In the genomic region with DNA sequence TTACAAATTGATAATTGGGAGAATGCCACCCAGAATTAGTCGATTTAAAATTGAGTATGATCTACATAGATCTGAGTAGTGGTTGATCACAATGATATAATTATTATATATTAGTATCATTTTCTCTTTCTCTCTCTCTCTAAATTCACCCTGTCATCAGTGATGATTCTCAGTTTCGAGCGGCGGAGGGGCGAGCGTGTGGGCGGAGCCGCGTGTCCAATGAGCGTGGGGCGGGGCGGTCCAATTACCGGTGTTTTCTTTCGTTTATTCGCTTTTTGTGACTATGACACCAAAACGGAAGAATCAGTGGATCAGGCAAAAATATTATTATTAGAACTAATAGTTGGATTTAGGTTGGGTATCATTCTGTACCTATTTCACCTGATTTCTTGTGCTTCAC, we compare ENCODE assay signal across 6 worm cellular contexts.
TF ChIP-seq lines count a peak whose summit lies in the region.

No protein-coding gene starts in this region.

TF ChIP-seq in whole organism, L1 larva, 84 proteins besides CTCF, POLR2A, EP300 and RAD21:
- TF ChIP-seq nhr-90 (tag; optimal IDR thresholded peaks at IDR 0.05; lab: Kevin White, UChicago; ENCODE audit: poor library complexity) (peak; percentile 1), sptf-1 (tag; optimal IDR thresholded peaks at IDR 0.05; lab: Kevin White, UChicago) (no peak), rnt-1 (tag; optimal IDR thresholded peaks at IDR 0.05; lab: Kevin White, UChicago) (peak; percentile 14), fos-1 (tag; optimal IDR thresholded peaks at IDR 0.05; lab: Kevin White, UChicago) (no peak), zag-1 (tag; optimal IDR thresholded peaks at IDR 0.05; lab: Kevin White, UChicago) (no peak), tbx-2 (tag; optimal IDR thresholded peaks at IDR 0.05; lab: Kevin White, UChicago) (peak; percentile 6), unc-130 (tag; optimal IDR thresholded peaks at IDR 0.05; lab: Kevin White, UChicago) (peak; percentile 32), nhr-85 (tag; lab: Kevin White, UChicago) (peak; percentile 56), sup-37 (GFP tag; optimal IDR thresholded peaks at IDR 0.05; lab: Kevin White, UChicago) (no peak), lin-15B (tag; optimal IDR thresholded peaks at IDR 0.05; lab: Kevin White, UChicago) (no peak), unc-86 (tag; optimal IDR thresholded peaks at IDR 0.05; lab: Kevin White, UChicago) (no peak), fkh-10 (GFP tag; optimal IDR thresholded peaks at IDR 0.05; lab: Kevin White, UChicago) (no peak), blmp-1 (tag; optimal IDR thresholded peaks at IDR 0.05; lab: Kevin White, UChicago) (peak; percentile 32), lsy-2 (tag; optimal IDR thresholded peaks at IDR 0.05; lab: Kevin White, UChicago) (peak; percentile 12 to 45)

TF ChIP-seq in whole organism, L3 larva, 47 proteins besides CTCF, POLR2A, EP300 and RAD21:
- TF ChIP-seq elt-2 (tag; optimal IDR thresholded peaks at IDR 0.05; lab: Kevin White, UChicago) (peak; percentile 8), ZK546.5 (tag; optimal IDR thresholded peaks at IDR 0.05; lab: Kevin White, UChicago) (no peak), nfya-1 (tag; optimal IDR thresholded peaks at IDR 0.05; lab: Kevin White, UChicago; ENCODE audit: insufficient read depth) (peak; percentile 95), nhr-43 (tag; optimal IDR thresholded peaks at IDR 0.05; lab: Kevin White, UChicago; ENCODE audit: poor library complexity, severe bottlenecking) (no peak), aly-2 (tag; optimal IDR thresholded peaks at IDR 0.05; lab: Kevin White, UChicago) (no peak)

TF ChIP-seq in whole organism, L4 larva, 104 proteins besides CTCF, POLR2A, EP300 and RAD21:
- no peak for TF ChIP-seq lsy-2 (tag; optimal IDR thresholded peaks at IDR 0.05; lab: Kevin White, UChicago)
- TF ChIP-seq set-16 (GFP tag; IDR thresholded peaks at IDR 0.05; lab: Robert Waterston, UW), result 0 out of 2 replicates have a peak, but pooled peaks have one; percentile 11
- TF ChIP-seq jun-1 (tag; optimal IDR thresholded peaks at IDR 0.05; lab: Kevin White, UChicago), result no peak

TF ChIP-seq in whole organism, late embryonic, 69 proteins besides CTCF, POLR2A, EP300 and RAD21:
- TF ChIP-seq pax-1 (tag; optimal IDR thresholded peaks at IDR 0.05; lab: Kevin White, UChicago), result no peak
- TF ChIP-seq C38D4.7 (GFP tag; optimal IDR thresholded peaks at IDR 0.05; lab: Kevin White, UChicago), result no peak
- peak; percentile 93 for TF ChIP-seq nfya-1 (tag; optimal IDR thresholded peaks at IDR 0.05; lab: Kevin White, UChicago)
TF ChIP-seq in whole organism, late embryonic: peak in this region for 1.

TF ChIP-seq in whole organism, mixed stage, embryonic, 35 proteins besides CTCF, POLR2A, EP300 and RAD21:
- peak; percentile 40 for TF ChIP-seq lsy-2 (tag; optimal IDR thresholded peaks at IDR 0.05; lab: Kevin White, UChicago)
- no peak for TF ChIP-seq nhr-12 (tag; optimal IDR thresholded peaks at IDR 0.05; lab: Kevin White, UChicago)

TF ChIP-seq in whole organism, young adult, 124 proteins besides CTCF, POLR2A, EP300 and RAD21:
- TF ChIP-seq atf-7 (tag; optimal IDR thresholded peaks at IDR 0.05; lab: Kevin White, UChicago) (no peak), nfyb-1 (GFP tag; IDR thresholded peaks at IDR 0.05; lab: Robert Waterston, UW) (peak; percentile 72), zfh-2 (GFP tag; conservative IDR thresholded peaks at IDR 0.05; lab: Robert Waterston, UW) (0 out of 2 replicates have a peak, but pooled peaks have one; percentile 17), lin-26 (GFP tag; IDR thresholded peaks at IDR 0.05; lab: Robert Waterston, UW) (no peak), madf-10 (tag; optimal IDR thresholded peaks at IDR 0.05; lab: Kevin White, UChicago) (no peak), mel-28 (tag; optimal IDR thresholded peaks at IDR 0.05; lab: Kevin White, UChicago; ENCODE audit: borderline replicate concordance) (no peak), somi-1 (GFP tag; optimal IDR thresholded peaks at IDR 0.05; lab: Kevin White, UChicago) (no peak), attf-3 (GFP tag; conservative IDR thresholded peaks at IDR 0.05; lab: Robert Waterston, UW) (no peak), madf-8 (GFP tag; conservative IDR thresholded peaks at IDR 0.05; lab: Robert Waterston, UW) (no peak), rpc-1 (optimal IDR thresholded peaks at IDR 0.05; lab: Kevin White, UChicago) (no peak), rpc-1 (tag; optimal IDR thresholded peaks at IDR 0.05; lab: Kevin White, UChicago) (no peak)
TF ChIP-seq in whole organism, young adult: peak in this region for 2.
